Worm (Caenorhabditis elegans) whole organism, mixed stage, embryonic: ENCODE data around the gene C18A11.2.

Source experiments
- ceh-39 ChIP-seq: fragments of 150-350 bp; optimal IDR thresholded peaks from 2 replicates; lab custom pipeline; 2014; ENCODE audit warnings: missing biosample characterization, missing genetic modification characterization
- elt-3 ChIP-seq: fragments of 150-350 bp; optimal IDR thresholded peaks from 2 replicates; lab custom pipeline; 2014; ENCODE audit warnings: missing biosample characterization, missing genetic modification characterization
- nhr-28 ChIP-seq: fragments of 150-350 bp; optimal IDR thresholded peaks from 2 replicates; lab custom pipeline; 2014; ENCODE audit warnings: missing biosample characterization, missing genetic modification characterization
- nhr-76 ChIP-seq: sonication (generic microtip); optimal IDR thresholded peaks from 2 replicates; lab custom pipeline; 2017; ENCODE audit warnings: missing biosample characterization, missing genetic modification characterization
- pha-4 ChIP-seq: fragments of 150-350 bp; optimal IDR thresholded peaks from 2 replicates; lab custom pipeline; 2018; ENCODE audit warnings: missing biosample characterization, missing genetic modification reagents, missing genetic modification characterization
- snpc-4 ChIP-seq: fragments of 150-350 bp; optimal IDR thresholded peaks from 2 replicates; lab custom pipeline; 2014; ENCODE audit warnings: missing biosample characterization, missing genetic modification characterization

ce11 chrX:8017759-8018158 is 49.6 kb upstream of the C18A11.2 start, which contains the start of gene C34D10.5:
- TF ChIP-seq elt-3 (tag; lab: Kevin White, UChicago) (no peak), ceh-39 (tag; lab: Kevin White, UChicago) (no peak), nhr-76 (no peak), snpc-4 (tag; lab: Kevin White, UChicago) (no peak), pha-4 (tag; lab: Kevin White, UChicago) (no peak), nhr-28 (tag; lab: Kevin White, UChicago) (no peak)
